Worm (Caenorhabditis elegans): ENCODE results near the gene nspa-8.
A peak's percentile ranks its signal among the peaks of the same experiment; 100 is the strongest.

Gene nspa-8

ce11 chrV:14830267-14831175 lies 3.7 kb upstream of the nspa-8 start:
- TF ChIP-seq B0336.3 (GFP tag; IDR thresholded peaks at IDR 0.05) (peak; percentile 13; the same call in 1 of the 2 replicates), zfh-2 (GFP tag; conservative IDR thresholded peaks at IDR 0.05) (peak; percentile 93), lin-26 (GFP tag; IDR thresholded peaks at IDR 0.05) (0 out of 2 replicates have a peak, but pooled peaks have one; percentile 13), Y53F4B.3 (GFP tag; IDR thresholded peaks at IDR 0.05) (no peak), ekl-4 (GFP tag; IDR thresholded peaks at IDR 0.05) (no peak), F49E8.2 (tag; optimal IDR thresholded peaks at IDR 0.05; ENCODE audit: insufficient read depth) (no peak), aptf-2 (GFP tag; conservative IDR thresholded peaks at IDR 0.05) (no peak), ztf-3 (GFP tag; optimal IDR thresholded peaks at IDR 0.05) (no peak), somi-1 (GFP tag; optimal IDR thresholded peaks at IDR 0.05) (no peak), madf-6 (GFP tag; IDR thresholded peaks at IDR 0.05) (no peak), K12H6.12 (tag; optimal IDR thresholded peaks at IDR 0.05) (peak; percentile 3), F37B4.10 (GFP tag; IDR thresholded peaks at IDR 0.05) (no peak), attf-3 (GFP tag; conservative IDR thresholded peaks at IDR 0.05) (no peak), T26A5.8 (tag; optimal IDR thresholded peaks at IDR 0.05) (no peak), let-607 (tag; optimal IDR thresholded peaks at IDR 0.05) (peak; percentile 94 to 96), bed-2 (GFP tag; IDR thresholded peaks at IDR 0.05) (0 out of 2 replicates have a peak, but pooled peaks have one; percentile 19), F52B5.7 (tag; optimal IDR thresholded peaks at IDR 0.05) (peak; percentile 52), egl-44 (GFP tag; IDR thresholded peaks at IDR 0.05) (0 out of 2 replicates have a peak, but pooled peaks have one; percentile 7), aptf-3 (GFP tag; IDR thresholded peaks at IDR 0.05) (no peak), rcor-1 (GFP tag; IDR thresholded peaks at IDR 0.05) (0 out of 2 replicates have a peak, but pooled peaks have one; percentile 21), egl-18 (GFP tag; IDR thresholded peaks at IDR 0.05) (no peak), dox-1 (GFP tag; IDR thresholded peaks at IDR 0.05) (peak; percentile 42; the same call in 1 of the 2 replicates), ztf-18 (tag; optimal IDR thresholded peaks at IDR 0.05) (no peak), nhr-80 (tag; optimal IDR thresholded peaks at IDR 0.05) (peak; percentile 53), hmg-1.2 (GFP tag; IDR thresholded peaks at IDR 0.05) (peak; percentile 49; the same call in 1 of the 2 replicates), Y67H2A.10 (GFP tag; conservative IDR thresholded peaks at IDR 0.05) (no peak)

- TF ChIP-seq B0336.3 (GFP tag; IDR thresholded peaks at IDR 0.05) (peak; percentile 79), mxl-1 (tag; optimal IDR thresholded peaks at IDR 0.05) (no peak), Y67H2A.10 (GFP tag; conservative IDR thresholded peaks at IDR 0.05) (0 out of 2 replicates have a peak, but pooled peaks have one; percentile 22), F52B5.7 (tag; optimal IDR thresholded peaks at IDR 0.05) (peak; percentile 42), F49E8.2 (tag; optimal IDR thresholded peaks at IDR 0.05; ENCODE audit: insufficient read depth) (no peak), ceh-27 (GFP tag; optimal IDR thresholded peaks at IDR 0.05) (no peak), atf-7 (tag; optimal IDR thresholded peaks at IDR 0.05) (peak; percentile 50), madf-10 (tag; optimal IDR thresholded peaks at IDR 0.05) (no peak), tlf-1 (GFP tag; optimal IDR thresholded peaks at IDR 0.05) (peak; percentile 35), F10E7.11 (tag; optimal IDR thresholded peaks at IDR 0.05) (peak; percentile 50), Y53F4B.3 (GFP tag; IDR thresholded peaks at IDR 0.05) (no peak), nfya-1 (tag; optimal IDR thresholded peaks at IDR 0.05; ENCODE audit: borderline replicate concordance, insufficient read depth) (no peak), madf-3 (GFP tag; IDR thresholded peaks at IDR 0.05) (peak; percentile 76; the same call in 1 of the 2 replicates), madf-8 (GFP tag; conservative IDR thresholded peaks at IDR 0.05) (peak; percentile 57), hmg-20 (GFP tag; IDR thresholded peaks at IDR 0.05) (no peak), Y56A3A.18 (GFP tag; IDR thresholded peaks at IDR 0.05) (0 out of 2 replicates have a peak, but pooled peaks have one; percentile 29), let-607 (tag; optimal IDR thresholded peaks at IDR 0.05) (peak in 1 of 2 experiments; percentile 9), let-526 (GFP tag; IDR thresholded peaks at IDR 0.05) (0 out of 2 replicates have a peak, but pooled peaks have one; percentile 13), cebp-1 (GFP tag; IDR thresholded peaks at IDR 0.05) (no peak), cebp-1 (tag; optimal IDR thresholded peaks at IDR 0.05) (peak; percentile 63), tbx-9 (tag; optimal IDR thresholded peaks at IDR 0.05; ENCODE audit: borderline replicate concordance) (no peak), unc-130 (GFP tag; optimal IDR thresholded peaks at IDR 0.05) (no peak), F55B11.4 (tag; optimal IDR thresholded peaks at IDR 0.05; ENCODE audit: borderline replicate concordance, insufficient read depth) (no peak), pbrm-1 (GFP tag; IDR thresholded peaks at IDR 0.05) (0 out of 2 replicates have a peak, but pooled peaks have one; percentile 28), lin-40 (tag; optimal IDR thresholded peaks at IDR 0.05) (peak; percentile 14)
These were observed 1.6 kb upstream of the nspa-8 start for ce11 chrV:14828407-14828806.
